Worm (Caenorhabditis elegans) whole organism, young adult: ENCODE results near the gene T24C2.5.

Experiments
- F39B2.1 ChIP-seq: fragments of 200-800 bp; sonication (Bioruptor generic); IDR thresholded peaks from 2 replicates; pipeline ENCODE4 v1.3.6; 2022; ENCODE audit warnings: missing genetic modification reagents, missing genetic modification characterization, missing compliant biosample characterization
- atf-7 ChIP-seq: sonication (generic microtip); optimal IDR thresholded peaks from 2 replicates; lab custom pipeline; 2017; ENCODE audit warnings: mild to moderate bottlenecking, missing genetic modification characterization, missing compliant biosample characterization
- ceh-27 ChIP-seq: fragments of 200-800 bp; sonication (Bioruptor generic); optimal IDR thresholded peaks from 2 replicates; lab custom pipeline; 2018; ENCODE audit warnings: mild to moderate bottlenecking, missing genetic modification characterization, moderate library complexity, missing compliant biosample characterization
- chd-7 ChIP-seq: sonication (generic microtip); optimal IDR thresholded peaks from 2 replicates; lab custom pipeline; 2016; ENCODE audit warnings: mild to moderate bottlenecking, missing genetic modification characterization, moderate library complexity, missing compliant biosample characterization
- dox-1 ChIP-seq: fragments of 200-800 bp; sonication (Bioruptor generic); IDR thresholded peaks from 2 replicates; pipeline ENCODE4 v1.3.6; 2022; ENCODE audit warnings: missing genetic modification reagents, missing genetic modification characterization, missing compliant biosample characterization
- egrh-3 ChIP-seq: fragments of 200-800 bp; sonication (Bioruptor generic); IDR thresholded peaks from 2 replicates; pipeline ENCODE4 v1.3.6; 2022; ENCODE audit warnings: missing genetic modification reagents, missing genetic modification characterization, missing compliant biosample characterization
- hlh-26 ChIP-seq: fragments of 200-800 bp; sonication (Bioruptor generic); conservative IDR thresholded peaks from 2 replicates; pipeline ENCODE4 v1.3.6; 2022; ENCODE audit warnings: missing genetic modification reagents, missing genetic modification characterization, missing compliant biosample characterization
- hmg-20 ChIP-seq: fragments of 200-800 bp; sonication (Bioruptor generic); IDR thresholded peaks from 2 replicates; pipeline ENCODE4 v1.3.6; 2022; ENCODE audit warnings: missing genetic modification reagents, missing genetic modification characterization, missing compliant biosample characterization
- lir-1 ChIP-seq: fragments of 200-800 bp; sonication (Bioruptor generic); conservative IDR thresholded peaks from 2 replicates; pipeline ENCODE4 v1.3.6; 2022; ENCODE audit warnings: missing genetic modification reagents, missing genetic modification characterization, missing compliant biosample characterization
- madf-6 ChIP-seq: fragments of 200-800 bp; sonication (Bioruptor generic); IDR thresholded peaks from 2 replicates; pipeline ENCODE4 v1.3.6; 2022; ENCODE audit warnings: missing genetic modification reagents, missing genetic modification characterization, missing compliant biosample characterization
- madf-8 ChIP-seq: fragments of 200-800 bp; sonication (Bioruptor generic); conservative IDR thresholded peaks from 2 replicates; pipeline ENCODE4 v1.3.6; 2022; ENCODE audit warnings: missing genetic modification reagents, missing genetic modification characterization, missing compliant biosample characterization
- mxl-1 ChIP-seq: sonication (generic microtip); optimal IDR thresholded peaks from 2 replicates; lab custom pipeline; 2016; ENCODE audit warnings: missing genetic modification characterization, missing compliant biosample characterization
- nhr-120 ChIP-seq: fragments of 200-800 bp; sonication (Bioruptor generic); IDR thresholded peaks from 2 replicates; pipeline ENCODE4 v1.3.6; 2022; ENCODE audit warnings: missing genetic modification characterization, missing compliant biosample characterization
- nhr-27 ChIP-seq: fragments of 200-800 bp; sonication (Bioruptor generic); optimal IDR thresholded peaks from 2 replicates; lab custom pipeline; 2018; ENCODE audit warnings: mild to moderate bottlenecking, missing genetic modification characterization, moderate library complexity, missing compliant biosample characterization
- pha-4 ChIP-seq: fragments of 150-350 bp; sonication (generic microtip); optimal IDR thresholded peaks from 2 replicates; lab custom pipeline; 2014; ENCODE audit warnings: missing biosample characterization, missing genetic modification reagents, missing genetic modification characterization
- somi-1 ChIP-seq: fragments of 200-800 bp; sonication (Bioruptor generic); optimal IDR thresholded peaks from 2 replicates; lab custom pipeline; 2018; ENCODE audit warnings: mild to moderate bottlenecking, missing genetic modification characterization, missing compliant biosample characterization
- sptf-2 ChIP-seq: fragments of 200-800 bp; sonication (Bioruptor generic); optimal IDR thresholded peaks from 2 replicates; lab custom pipeline; 2018; ENCODE audit warnings: mild to moderate bottlenecking, missing genetic modification characterization, missing compliant biosample characterization
- unc-62 ChIP-seq: fragments of 150-350 bp; optimal IDR thresholded peaks from 2 replicates; lab custom pipeline; 2014; ENCODE audit warnings: missing biosample characterization, missing genetic modification reagents, missing genetic modification characterization
- xnd-1 ChIP-seq: sonication (generic microtip); optimal IDR thresholded peaks from 2 replicates; lab custom pipeline; 2016; ENCODE audit warnings: missing genotype, missing genetic modification reagents, missing genetic modification characterization, missing compliant biosample characterization
- zfh-2 ChIP-seq: fragments of 200-800 bp; sonication (Bioruptor generic); conservative IDR thresholded peaks from 2 replicates; pipeline ENCODE4 v1.3.6; 2022; ENCODE audit warnings: missing genetic modification reagents, missing genetic modification characterization, missing compliant biosample characterization

The T24C2.5 gene

DNA sequence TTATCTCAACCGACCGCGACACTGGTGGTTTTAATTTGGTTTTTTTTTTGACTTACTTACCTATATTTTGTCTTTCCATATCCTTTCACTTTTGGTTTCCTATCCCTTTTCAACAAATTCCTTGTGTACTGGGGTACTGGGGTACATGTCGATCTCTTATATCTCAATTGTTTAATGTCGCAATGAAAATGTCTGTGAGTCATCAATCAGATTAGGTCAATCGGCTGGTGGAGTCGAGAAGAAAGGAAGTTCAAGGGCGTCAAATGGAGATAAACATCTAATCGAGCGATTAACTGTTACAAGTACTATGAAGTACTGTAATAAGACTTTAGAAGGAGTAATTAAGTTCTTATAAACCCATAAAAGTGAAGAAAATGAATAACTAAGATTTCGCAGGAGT is 41.7 kb downstream of the T24C2.5 start:
- TF ChIP-seq madf-8 (GFP tag; lab: Robert Waterston, UW) (no peak), hmg-20 (GFP tag; lab: Robert Waterston, UW) (no peak), atf-7 (tag; lab: Kevin White, UChicago) (no peak), unc-62 (GFP tag; lab: Kevin White, UChicago) (peak; percentile 70), sptf-2 (GFP tag; lab: Kevin White, UChicago) (no peak)
- TF ChIP-seq, all 124 proteins: peak for 1

DNA sequence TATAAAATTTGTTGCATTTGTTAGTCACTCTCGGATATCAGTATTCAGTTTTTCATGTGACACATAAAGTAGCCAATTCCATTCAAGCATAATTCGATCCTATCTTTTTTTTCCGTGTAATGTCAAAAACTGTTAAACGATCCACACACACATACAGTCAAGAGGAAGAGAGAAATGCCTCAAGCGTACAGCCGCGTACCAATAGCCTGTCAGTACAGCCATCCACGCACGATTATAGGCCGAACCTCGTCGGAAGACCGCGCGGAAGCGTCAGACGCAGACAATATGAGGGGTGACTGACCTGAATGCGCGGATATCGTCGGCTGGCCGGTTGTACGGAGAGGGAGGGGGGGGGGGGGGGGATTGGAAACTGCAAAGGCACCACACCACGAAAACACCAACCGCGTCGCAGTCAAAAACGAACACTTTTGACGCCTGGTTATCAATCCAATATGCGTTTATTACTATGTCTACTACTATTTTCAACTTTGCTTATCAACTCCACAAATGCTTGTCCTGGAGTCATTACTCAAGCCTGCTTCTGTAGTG is 43.4 kb downstream of the T24C2.5 start, which contains the start of gene let-4:
Gene let-4, plus strand, starts transcription at position 357 of the 549 bp plus-strand sequence.
- TF ChIP-seq egrh-3 (GFP tag; lab: Robert Waterston, UW) (peak; percentile 55; the same call in 1 of the 2 replicates), hlh-26 (GFP tag; lab: Robert Waterston, UW) (no peak), zfh-2 (GFP tag; lab: Robert Waterston, UW) (peak; percentile 80)
- TF ChIP-seq, all 124 proteins: peak for 2

DNA sequence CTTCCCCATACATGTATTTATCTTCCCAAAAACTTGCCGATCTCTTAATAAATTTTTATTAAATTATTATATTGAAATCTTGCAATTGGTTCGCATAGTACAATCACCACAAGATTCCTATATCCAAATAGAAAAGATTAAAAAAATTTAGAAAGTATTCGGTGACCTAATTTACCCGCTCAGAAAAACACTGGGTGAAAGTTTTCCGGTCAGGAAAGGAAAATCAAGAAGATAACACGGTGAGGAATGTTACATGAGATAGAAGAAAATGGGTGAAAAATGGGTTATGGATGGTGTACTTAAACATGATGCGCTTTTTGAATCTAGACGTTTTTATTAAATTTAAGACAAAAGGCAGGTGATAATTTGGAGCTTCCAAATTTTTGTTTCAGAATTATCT is 46.6 kb downstream of the T24C2.5 start:
- TF ChIP-seq ceh-27 (GFP tag; lab: Kevin White, UChicago) (no peak), lir-1 (GFP tag; lab: Robert Waterston, UW) (no peak), F39B2.1 (GFP tag; lab: Robert Waterston, UW) (no peak), xnd-1 (tag; lab: Kevin White, UChicago) (no peak), mxl-1 (tag; lab: Kevin White, UChicago) (no peak), madf-6 (no peak), chd-7 (tag; lab: Kevin White, UChicago) (no peak), somi-1 (GFP tag; lab: Kevin White, UChicago) (no peak)

DNA sequence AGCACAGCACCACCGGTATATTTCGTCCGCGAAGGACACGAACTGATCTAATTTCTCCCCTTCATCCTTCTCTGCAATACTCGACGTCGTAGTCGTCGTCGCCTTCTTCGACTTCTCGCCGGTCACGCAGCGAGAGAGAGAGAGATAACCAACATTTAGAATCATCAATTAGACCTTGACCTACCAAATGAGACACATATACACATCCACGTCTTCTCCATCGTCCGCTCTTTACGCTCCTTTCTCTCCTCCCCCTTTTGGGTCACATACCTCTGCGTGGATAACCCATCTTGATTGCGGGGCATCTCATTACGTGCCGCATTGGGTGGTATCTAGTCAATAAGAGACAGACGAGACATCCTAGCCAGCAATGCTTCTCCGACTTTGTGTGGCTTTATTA is 47.2 kb downstream of the T24C2.5 start, which contains the start of gene sym-1:
Gene sym-1, plus strand, starts transcription at position 194 of the 400 bp plus-strand sequence.
- TF ChIP-seq zfh-2 (GFP tag; lab: Robert Waterston, UW) = peak; percentile 36; the same call in 1 of the 2 replicates
- TF ChIP-seq pha-4 (tag; lab: Kevin White, UChicago) = no peak
- TF ChIP-seq, all 124 proteins: peak for 1

DNA sequence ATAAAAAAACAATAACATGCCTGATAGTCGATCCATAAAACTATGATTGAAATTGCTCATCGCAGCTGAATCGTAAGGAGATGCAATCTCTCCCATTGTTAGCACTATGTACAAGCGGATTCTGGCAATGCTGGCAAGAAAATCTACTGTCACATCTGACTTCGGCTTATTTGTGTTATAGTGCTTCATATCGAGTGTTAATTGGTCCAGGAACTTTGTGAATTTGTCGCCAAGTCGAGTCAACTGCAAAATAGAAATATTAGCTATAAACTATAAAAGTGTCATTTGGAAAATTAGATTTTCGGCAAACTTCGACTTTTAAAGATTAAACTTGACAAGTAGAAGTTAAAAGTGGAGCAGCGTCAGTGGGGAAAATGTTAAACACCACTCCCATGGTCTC is 50.1 kb downstream of the T24C2.5 start:
- TF ChIP-seq hlh-26 (GFP tag; lab: Robert Waterston, UW) = no peak
- no peak for TF ChIP-seq nhr-27 (tag; lab: Kevin White, UChicago)
- TF ChIP-seq nhr-120 = no peak
- TF ChIP-seq dox-1 (GFP tag; lab: Robert Waterston, UW) = no peak
- TF ChIP-seq, all 124 proteins: peak for 0
